Worm (Caenorhabditis elegans): ENCODE measurements around the gene bgnt-1.4.

ce11 chrV:4745269-4745668, 15.5 kb upstream of the bgnt-1.4 start, which contains the start of gene C18G1.7:
- TF ChIP-seq nhr-23 (tag; optimal IDR thresholded peaks at IDR 0.05) (no peak), nhr-67 (tag; optimal IDR thresholded peaks at IDR 0.05) (no peak)

Measured in whole organism, L3 larva.